Worm (Caenorhabditis elegans): ENCODE measurements around the gene C17B7.10.

C17B7.10 gene

DNA sequence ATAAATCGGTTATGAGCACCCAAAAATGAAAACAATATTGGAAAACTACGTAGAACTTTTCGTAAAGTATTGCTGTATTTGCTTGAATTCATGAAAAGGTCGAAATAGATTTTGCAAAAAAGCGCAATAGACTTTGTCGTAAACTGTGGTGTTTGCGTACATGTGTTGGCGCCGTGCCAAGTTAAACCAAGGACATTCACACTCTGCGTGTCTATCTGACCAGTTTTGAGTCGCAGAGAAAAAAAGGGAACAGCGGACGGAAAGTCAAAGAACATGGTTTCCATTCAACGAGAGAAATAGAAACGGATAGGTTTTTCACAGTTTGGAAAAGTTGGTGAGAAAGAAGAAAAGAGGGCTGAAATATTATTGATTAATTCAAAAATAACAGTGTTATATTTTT, 49.2 kb upstream of the C17B7.10 start (continued):
- TF ChIP-seq unc-62 (GFP tag; optimal IDR thresholded peaks at IDR 0.05) (no peak), elt-3 (tag; optimal IDR thresholded peaks at IDR 0.05) (peak in 3 of 6 experiments; percentile 5 to 87 (median 84)), nhr-77 (tag; optimal IDR thresholded peaks at IDR 0.05) (peak; percentile 73), jun-1 (tag; optimal IDR thresholded peaks at IDR 0.05) (peak; percentile 66), C16A3.4 (tag; optimal IDR thresholded peaks at IDR 0.05) (peak; percentile 78), unc-130 (tag; optimal IDR thresholded peaks at IDR 0.05) (peak; percentile 79), unc-86 (tag; optimal IDR thresholded peaks at IDR 0.05) (peak; percentile 16), aly-2 (tag; optimal IDR thresholded peaks at IDR 0.05) (no peak), ets-5 (GFP tag; IDR thresholded peaks at IDR 0.05) (no peak), C04F5.9 (tag; optimal IDR thresholded peaks at IDR 0.05) (no peak), hlh-17 (GFP tag; optimal IDR thresholded peaks at IDR 0.05; ENCODE audit: borderline replicate concordance) (no peak), fkh-10 (GFP tag; optimal IDR thresholded peaks at IDR 0.05) (no peak), ceh-90 (tag; optimal IDR thresholded peaks at IDR 0.05) (no peak), grh-1 (GFP tag; IDR thresholded peaks at IDR 0.05) (peak; percentile 95), ceh-82 (tag; optimal IDR thresholded peaks at IDR 0.05) (peak; percentile 27 to 63 (median 28)), blmp-1 (tag; optimal IDR thresholded peaks at IDR 0.05) (peak; percentile 90), dsc-1 (tag; optimal IDR thresholded peaks at IDR 0.05) (peak; percentile 17), dpl-1 (GFP tag; optimal IDR thresholded peaks at IDR 0.05) (peak; percentile 60 to 81 (median 76)), sup-37 (GFP tag; optimal IDR thresholded peaks at IDR 0.05) (no peak), nhr-11 (tag; optimal IDR thresholded peaks at IDR 0.05) (no peak), pag-3 (tag; optimal IDR thresholded peaks at IDR 0.05; ENCODE audit: borderline replicate concordance, insufficient read depth) (peak; percentile 76), ces-1 (GFP tag; optimal IDR thresholded peaks at IDR 0.05) (no peak), ztf-4 (tag; optimal IDR thresholded peaks at IDR 0.05) (peak; percentile 30), lsy-2 (tag; optimal IDR thresholded peaks at IDR 0.05) (peak; percentile 68 to 88), ztf-11 (tag; optimal IDR thresholded peaks at IDR 0.05) (no peak), isw-1 (GFP tag; IDR thresholded peaks at IDR 0.05) (peak; percentile 11), ama-1 (optimal IDR thresholded peaks at IDR 0.05) (no peak), lin-13 (GFP tag; optimal IDR thresholded peaks at IDR 0.05) (peak; percentile 73), egl-27 (tag; optimal IDR thresholded peaks at IDR 0.05) (no peak), alr-1 (tag; optimal IDR thresholded peaks at IDR 0.05; ENCODE audit: borderline replicate concordance) (no peak), nhr-237 (tag; optimal IDR thresholded peaks at IDR 0.05) (peak; percentile 67), aha-1 (tag; optimal IDR thresholded peaks at IDR 0.05) (no peak), efl-1 (optimal IDR thresholded peaks at IDR 0.05) (peak; percentile 76 to 82), efl-1 (GFP tag; optimal IDR thresholded peaks at IDR 0.05 in 1 of 2) (peak; percentile 68 to 94), lir-3 (tag; optimal IDR thresholded peaks at IDR 0.05; ENCODE audit: poor library complexity) (peak; percentile 19), fos-1 (tag; optimal IDR thresholded peaks at IDR 0.05) (peak; percentile 43), nhr-84 (tag; optimal IDR thresholded peaks at IDR 0.05) (no peak), mdl-1 (tag; optimal IDR thresholded peaks at IDR 0.05) (peak in 1 of 2 experiments; percentile 81), mep-1 (tag; optimal IDR thresholded peaks at IDR 0.05) (peak; percentile 91)

DNA sequence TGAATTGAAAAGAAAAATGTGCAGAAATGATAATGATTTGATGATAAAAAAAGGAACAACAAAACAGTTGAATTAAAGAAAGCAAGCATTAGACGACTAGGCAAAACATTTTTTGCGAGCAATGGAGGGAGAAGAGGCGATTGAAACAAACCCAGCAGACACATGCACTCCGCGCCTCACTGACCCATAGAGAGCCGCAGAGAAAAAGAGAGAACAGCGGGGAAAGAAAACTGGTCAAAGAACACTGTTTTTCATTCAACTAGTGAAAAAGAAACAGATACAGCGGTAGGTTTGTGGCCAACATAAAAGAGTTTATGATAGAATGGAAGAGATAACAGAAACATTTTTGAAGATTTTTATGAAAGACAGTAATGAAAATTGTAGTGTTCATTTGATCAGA, 46.5 kb upstream of the C17B7.10 start:
- no peak for TF ChIP-seq skn-1 (tag; optimal IDR thresholded peaks at IDR 0.05)
- TF ChIP-seq snu-23 (GFP tag; optimal IDR thresholded peaks at IDR 0.05) = peak; percentile 42
- no peak for TF ChIP-seq lsy-2 (tag; optimal IDR thresholded peaks at IDR 0.05)
- TF ChIP-seq C16A3.4 (tag; optimal IDR thresholded peaks at IDR 0.05) = no peak
- TF ChIP-seq hlh-17 (GFP tag; optimal IDR thresholded peaks at IDR 0.05; ENCODE audit: borderline replicate concordance) = no peak
- TF ChIP-seq pag-3 (tag; optimal IDR thresholded peaks at IDR 0.05; ENCODE audit: borderline replicate concordance, insufficient read depth) = no peak
- peak; percentile 49 for TF ChIP-seq nhr-85 (tag)
- TF ChIP-seq dpl-1 (GFP tag; optimal IDR thresholded peaks at IDR 0.05) = peak in 2 of 3 experiments; percentile 15 to 17
- TF ChIP-seq aha-1 (tag; optimal IDR thresholded peaks at IDR 0.05) = no peak
- TF ChIP-seq blmp-1 (tag; optimal IDR thresholded peaks at IDR 0.05) = peak; percentile 26
- TF ChIP-seq unc-62 (GFP tag; optimal IDR thresholded peaks at IDR 0.05) = no peak
- TF ChIP-seq nhr-28 (tag; optimal IDR thresholded peaks at IDR 0.05) = no peak
- TF ChIP-seq ceh-8 (GFP tag; optimal IDR thresholded peaks at IDR 0.05) = no peak
- no peak for TF ChIP-seq efl-3 (GFP tag; optimal IDR thresholded peaks at IDR 0.05)
- no peak for TF ChIP-seq lin-13 (GFP tag; optimal IDR thresholded peaks at IDR 0.05)
- TF ChIP-seq C34B4.2 (tag; optimal IDR thresholded peaks at IDR 0.05) = no peak
- TF ChIP-seq tbx-2 (tag; optimal IDR thresholded peaks at IDR 0.05) = no peak
- TF ChIP-seq nhr-47 (tag; optimal IDR thresholded peaks at IDR 0.05) = peak; percentile 21
- no peak for TF ChIP-seq snpc-4 (tag; optimal IDR thresholded peaks at IDR 0.05)
- no peak for TF ChIP-seq lin-39 (tag; optimal IDR thresholded peaks at IDR 0.05)
- no peak for TF ChIP-seq mef-2 (tag; optimal IDR thresholded peaks at IDR 0.05)
- TF ChIP-seq vab-15 (tag; optimal IDR thresholded peaks at IDR 0.05) = no peak
- no peak for TF ChIP-seq ztf-4 (tag; optimal IDR thresholded peaks at IDR 0.05)
- TF ChIP-seq rnt-1 (tag; optimal IDR thresholded peaks at IDR 0.05) = peak; percentile 58
